Worm (Caenorhabditis elegans): ENCODE measurements around the gene B0393.5.
A peak's percentile ranks its signal among the peaks of the same experiment; 100 is the strongest.

DNA sequence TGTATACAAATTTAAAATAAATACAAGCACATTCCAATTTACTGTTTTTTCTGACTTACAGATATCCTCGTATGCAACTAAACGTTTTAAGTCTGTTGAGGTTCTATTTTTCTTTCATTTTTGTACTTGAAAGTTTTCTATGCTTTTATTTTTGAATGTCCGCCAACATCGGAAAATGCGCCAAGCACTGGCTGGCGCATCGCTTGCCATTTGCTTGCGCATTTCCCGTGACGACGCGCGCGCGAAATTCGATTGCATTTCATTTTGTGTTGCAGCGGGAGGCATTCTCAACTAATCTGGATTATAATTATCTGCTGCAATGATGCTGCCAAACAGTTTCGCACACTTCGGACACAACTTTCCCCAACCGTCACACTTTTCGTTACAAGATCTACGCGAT, 8.6 kb upstream of the B0393.5 start, which contains the start of gene fbxl-2:
- peak; percentile 88 for TF ChIP-seq Y56A3A.18 (GFP tag; IDR thresholded peaks at IDR 0.05)
- TF ChIP-seq lin-26 (GFP tag; IDR thresholded peaks at IDR 0.05): peak; percentile 78
- TF ChIP-seq ets-4 (GFP tag; optimal IDR thresholded peaks at IDR 0.05): peak; percentile 35
- peak; percentile 87; the same call in 1 of the 2 replicates for TF ChIP-seq ztf-28 (GFP tag; IDR thresholded peaks at IDR 0.05)
- no peak for TF ChIP-seq unc-62 (GFP tag; optimal IDR thresholded peaks at IDR 0.05)
- TF ChIP-seq snpc-4 (GFP tag; optimal IDR thresholded peaks at IDR 0.05): peak; percentile 26
- TF ChIP-seq snpc-4 (tag; optimal IDR thresholded peaks at IDR 0.05): peak in 3 of 4 experiments; percentile 74 to 82 (median 81)
- no peak for TF ChIP-seq ztf-25 (GFP tag; IDR thresholded peaks at IDR 0.05)
- peak; percentile 97 for TF ChIP-seq dox-1 (GFP tag; IDR thresholded peaks at IDR 0.05)
